Worm (Caenorhabditis elegans) whole organism, mixed stage, embryonic: ENCODE results near the gene C09G9.1.

Experiments used
- ces-1 ChIP-seq: fragments of 150-350 bp; optimal IDR thresholded peaks from 2 replicates; lab custom pipeline; 2014; ENCODE audit warnings: missing biosample characterization, missing genetic modification reagents, missing genetic modification characterization
- drap-1 ChIP-seq: fragments of 200-800 bp; sonication (Bioruptor generic); optimal IDR thresholded peaks from 3 replicates; lab custom pipeline; 2018; ENCODE audit warnings: mild to moderate bottlenecking, missing genetic modification characterization, missing compliant biosample characterization
- elt-3 ChIP-seq: fragments of 150-350 bp; optimal IDR thresholded peaks from 2 replicates; lab custom pipeline; 2014; ENCODE audit warnings: missing biosample characterization, missing genetic modification characterization
- flh-1 ChIP-seq: fragments of 200-800 bp; sonication (Bioruptor generic); optimal IDR thresholded peaks from 2 replicates; lab custom pipeline; 2018; ENCODE audit warnings: mild to moderate bottlenecking, missing genetic modification characterization, moderate library complexity, missing compliant biosample characterization
- lin-13 ChIP-seq: fragments of 150-350 bp; optimal IDR thresholded peaks from 2 replicates; lab custom pipeline; 2014; ENCODE audit warnings: missing biosample characterization, missing genetic modification characterization
- lsy-2 ChIP-seq: fragments of 150-350 bp; optimal IDR thresholded peaks from 2 replicates; lab custom pipeline; 2014; ENCODE audit warnings: missing biosample characterization, missing genetic modification characterization
- mep-1 ChIP-seq: fragments of 150-350 bp; optimal IDR thresholded peaks from 2 replicates; lab custom pipeline; 2017; ENCODE audit warnings: missing biosample characterization, missing genetic modification reagents, missing genetic modification characterization, inconsistent platforms
- unc-62 ChIP-seq: fragments of 150-350 bp; optimal IDR thresholded peaks from 2 replicates; lab custom pipeline; 2014; ENCODE audit warnings: missing biosample characterization, missing genetic modification reagents, missing genetic modification characterization

DNA sequence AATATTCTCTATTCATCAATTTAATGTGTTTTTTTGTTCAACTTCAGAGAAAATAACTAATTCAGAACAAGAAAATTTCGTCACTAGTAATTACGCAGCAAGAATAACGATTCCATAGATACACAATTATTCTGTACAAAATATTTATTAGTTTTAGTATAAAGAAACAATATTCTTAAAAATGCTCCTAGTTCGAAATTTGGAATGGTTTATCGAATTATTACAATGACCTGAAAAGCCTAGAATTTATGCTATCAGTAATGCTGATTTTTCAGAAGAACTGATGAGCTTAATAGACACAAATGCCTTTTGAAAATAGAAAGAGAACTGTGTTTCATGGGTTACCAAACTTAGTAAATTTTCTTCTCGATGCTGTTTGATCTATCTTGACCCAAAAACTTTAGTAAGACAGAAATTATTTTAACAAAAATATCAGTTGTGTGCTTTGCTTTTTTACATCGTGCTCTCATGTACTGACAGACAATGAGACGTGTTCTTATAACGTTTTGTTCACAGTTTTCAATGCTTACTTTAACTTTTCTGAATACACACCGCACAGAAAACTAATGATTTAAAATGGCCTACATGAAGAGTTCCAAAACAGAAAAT lies 39.2 kb downstream of the C09G9.1 start:
- TF ChIP-seq elt-3 (tag; lab: Kevin White, UChicago) (no peak), flh-1 (no peak), lin-13 (tag; lab: Kevin White, UChicago) (no peak), unc-62 (no peak), lsy-2 (tag; lab: Kevin White, UChicago) (no peak), drap-1 (GFP tag; lab: Kevin White, UChicago) (no peak), ces-1 (no peak), mep-1 (no peak)
